1 fruit fly cellular context compared by ENCODE assay signal in the genomic region with DNA sequence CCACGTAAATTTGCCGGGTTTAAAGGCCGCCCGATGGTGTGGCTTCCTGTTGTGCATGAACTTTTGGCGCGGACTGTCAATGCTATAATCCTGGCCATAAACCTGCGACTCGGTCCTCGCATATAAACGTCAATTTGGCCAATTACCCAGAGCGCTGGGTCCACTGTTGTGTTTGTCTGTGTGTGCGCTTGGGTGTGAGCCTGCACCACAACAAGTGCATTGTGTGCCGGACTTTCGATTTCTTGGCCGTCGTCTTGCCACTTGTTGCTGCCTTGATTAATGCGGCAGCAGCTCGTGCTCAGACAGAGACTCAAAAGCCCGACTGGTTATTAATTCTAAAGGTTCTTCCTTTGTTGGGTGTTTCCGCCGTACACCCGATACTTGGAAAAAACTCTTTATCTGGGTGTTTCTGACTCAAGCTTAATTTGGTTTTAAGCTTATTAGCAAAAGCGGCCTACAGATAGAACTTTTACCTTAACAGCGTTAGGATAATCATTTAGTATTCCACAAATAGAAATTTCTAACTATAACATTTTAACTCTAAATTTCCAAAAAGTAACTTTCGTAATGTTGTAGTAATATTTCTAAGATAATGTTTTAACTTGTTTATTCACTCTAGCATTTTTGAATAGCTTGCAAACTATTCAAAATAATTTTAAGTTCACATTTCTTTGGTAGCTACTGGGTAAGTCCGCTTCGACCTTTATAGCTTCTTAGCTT.
TF ChIP-seq lines count a peak whose summit lies in the region.

No protein-coding gene starts in this region.

TF ChIP-seq in whole organism, prepupa, 60 proteins besides CTCF, POLR2A, EP300 and RAD21 (continued from another document):
- TF ChIP-seq lz (GFP tag; optimal IDR thresholded peaks at IDR 0.05; lab: Kevin White, UChicago) (peak; percentile 44), topi (GFP tag; optimal IDR thresholded peaks at IDR 0.05; lab: Kevin White, UChicago) (peak; percentile 61), Smox (GFP tag; optimal IDR thresholded peaks at IDR 0.05; lab: Kevin White, UChicago) (peak; percentile 52), svp (GFP tag; lab: Kevin White, UChicago) (peak; percentile 74), CG6276 (GFP tag; optimal IDR thresholded peaks at IDR 0.05; lab: Kevin White, UChicago) (no peak), CG6792 (GFP tag; optimal IDR thresholded peaks at IDR 0.05; lab: Kevin White, UChicago) (peak; percentile 25), Sox14 (GFP tag; optimal IDR thresholded peaks at IDR 0.05; lab: Kevin White, UChicago) (peak; percentile 29), fd59A (GFP tag; optimal IDR thresholded peaks at IDR 0.05; lab: Kevin White, UChicago) (peak; percentile 62), Hr38 (GFP tag; optimal IDR thresholded peaks at IDR 0.05; lab: Kevin White, UChicago) (no peak), CG6808 (GFP tag; optimal IDR thresholded peaks at IDR 0.05; lab: Kevin White, UChicago) (peak; percentile 37), acj6 (GFP tag; optimal IDR thresholded peaks at IDR 0.05; lab: Kevin White, UChicago) (peak; percentile 44), fkh (GFP tag; optimal IDR thresholded peaks at IDR 0.05; lab: Kevin White, UChicago) (no peak), CG10669 (GFP tag; optimal IDR thresholded peaks at IDR 0.05; lab: Kevin White, UChicago) (peak; percentile 47), Hr39 (GFP tag; optimal IDR thresholded peaks at IDR 0.05; lab: Kevin White, UChicago) (peak; percentile 42), pdm3 (GFP tag; optimal IDR thresholded peaks at IDR 0.05; lab: Kevin White, UChicago) (peak; percentile 34), CG4318 (GFP tag; optimal IDR thresholded peaks at IDR 0.05; lab: Kevin White, UChicago) (no peak), CG3919 (GFP tag; optimal IDR thresholded peaks at IDR 0.05; lab: Kevin White, UChicago) (peak; percentile 25), fd85E (GFP tag; optimal IDR thresholded peaks at IDR 0.05; lab: Kevin White, UChicago) (no peak), Met (GFP tag; optimal IDR thresholded peaks at IDR 0.05; lab: Kevin White, UChicago) (peak; percentile 66)
